Worm (Caenorhabditis elegans) whole organism, L1 larva: ENCODE data around the gene K10H10.9.

Experiments
- C04F5.9 ChIP-seq: sonication (generic microtip); optimal IDR thresholded peaks from 2 replicates; lab custom pipeline; 2016; ENCODE audit warnings: missing genetic modification characterization, missing compliant biosample characterization
- C16A3.4 ChIP-seq: fragments of 150-350 bp; optimal IDR thresholded peaks from 2 replicates; lab custom pipeline; 2014; ENCODE audit warnings: missing biosample characterization, missing genetic modification characterization
- F16B12.6 ChIP-seq: fragments of 150-350 bp; optimal IDR thresholded peaks from 2 replicates; lab custom pipeline; 2014; ENCODE audit warnings: missing biosample characterization, missing genetic modification characterization
- Y116A8C.19 ChIP-seq: sonication (generic microtip); optimal IDR thresholded peaks from 2 replicates; lab custom pipeline; 2016; ENCODE audit warnings: missing compliant biosample characterization, missing genetic modification characterization, borderline replicate concordance
- aha-1 ChIP-seq: fragments of 150-350 bp; optimal IDR thresholded peaks from 2 replicates; lab custom pipeline; 2014; ENCODE audit warnings: missing biosample characterization, missing genetic modification characterization
- aly-2 ChIP-seq: fragments of 150-350 bp; optimal IDR thresholded peaks from 2 replicates; lab custom pipeline; 2014; ENCODE audit warnings: missing biosample characterization, missing genetic modification characterization
- ceh-63 ChIP-seq: fragments of 200-800 bp; sonication (Bioruptor generic); optimal IDR thresholded peaks from 2 replicates; lab custom pipeline; 2018; ENCODE audit warnings: mild to moderate bottlenecking, missing genetic modification characterization, missing compliant biosample characterization
- ceh-8 ChIP-seq: fragments of 200-800 bp; sonication (Bioruptor generic); optimal IDR thresholded peaks from 2 replicates; lab custom pipeline; 2018; ENCODE audit warnings: mild to moderate bottlenecking, missing genetic modification characterization, moderate library complexity, missing compliant biosample characterization
- ceh-88 ChIP-seq: fragments of 200-800 bp; sonication (Bioruptor generic); IDR thresholded peaks from 2 replicates; pipeline ENCODE4 v1.3.6; 2022; ENCODE audit warnings: missing genetic modification characterization, missing compliant biosample characterization
- ces-1 ChIP-seq: fragments of 150-350 bp; optimal IDR thresholded peaks from 2 replicates; lab custom pipeline; 2014; ENCODE audit warnings: missing biosample characterization, missing genetic modification reagents, missing genetic modification characterization
- dpl-1 ChIP-seq, 3 experiments: fragments of 150-350 bp in 2 of 3; sonication (generic microtip) in 1 of 3; optimal IDR thresholded peaks; 2 replicates each; lab custom pipeline; 2014 to 2017; ENCODE audit warnings: missing biosample characterization in 3 of 3, missing genetic modification characterization in 3 of 3, missing genetic modification reagents in 3 of 3
- dsc-1 ChIP-seq: sonication (generic microtip); optimal IDR thresholded peaks from 2 replicates; lab custom pipeline; 2016; ENCODE audit warnings: mild to moderate bottlenecking, missing genetic modification characterization, missing compliant biosample characterization
- efl-1 ChIP-seq, 4 experiments: fragments of 150-350 bp; optimal IDR thresholded peaks in 3 of 4; peaks in 1 of 4; 1 replicate in 1 of 4; 2 replicates in 3 of 4; lab custom pipeline; 2014; ENCODE audit warnings: missing biosample characterization in 2 of 4, missing genetic modification characterization in 2 of 4, missing genetic modification reagents in 2 of 4
- elt-2 ChIP-seq: sonication (generic microtip); optimal IDR thresholded peaks from 2 replicates; lab custom pipeline; 2016; ENCODE audit warnings: missing genetic modification characterization, mild to moderate bottlenecking, inconsistent platforms, missing compliant biosample characterization, missing genetic modification reagents
- ets-5 ChIP-seq: fragments of 200-800 bp; sonication (Bioruptor generic); IDR thresholded peaks from 2 replicates; pipeline ENCODE4 v1.3.6; 2022; ENCODE audit warnings: missing genetic modification characterization, missing compliant biosample characterization
- fkh-4 ChIP-seq: sonication (generic microtip); optimal IDR thresholded peaks from 2 replicates; lab custom pipeline; 2016; ENCODE audit warnings: missing compliant biosample characterization, missing genetic modification characterization, borderline replicate concordance
- fkh-8 ChIP-seq: sonication (generic microtip); optimal IDR thresholded peaks from 2 replicates; lab custom pipeline; 2016; ENCODE audit warnings: mild to moderate bottlenecking, missing genetic modification characterization, missing compliant biosample characterization
- hlh-4 ChIP-seq: sonication (generic microtip); optimal IDR thresholded peaks from 2 replicates; lab custom pipeline; 2016; ENCODE audit warnings: mild to moderate bottlenecking, missing genetic modification characterization, missing compliant biosample characterization
- hpl-2 ChIP-seq: fragments of 150-350 bp; optimal IDR thresholded peaks from 2 replicates; lab custom pipeline; 2014; ENCODE audit warnings: missing biosample characterization, missing genetic modification reagents, missing genetic modification characterization
- irx-1 ChIP-seq: sonication (generic microtip); optimal IDR thresholded peaks from 2 replicates; lab custom pipeline; 2016; ENCODE audit warnings: missing genetic modification characterization, missing compliant biosample characterization
- isw-1 ChIP-seq: fragments of 200-800 bp; sonication (Bioruptor generic); IDR thresholded peaks from 2 replicates; pipeline ENCODE4 v1.3.6; 2022; ENCODE audit warnings: missing genetic modification characterization, missing compliant biosample characterization
- jun-1 ChIP-seq: fragments of 150-350 bp; optimal IDR thresholded peaks from 2 replicates; lab custom pipeline; 2014; ENCODE audit warnings: missing biosample characterization, missing genetic modification reagents, missing genetic modification characterization
- lin-13 ChIP-seq: fragments of 150-350 bp; optimal IDR thresholded peaks from 2 replicates; lab custom pipeline; 2014; ENCODE audit warnings: missing biosample characterization, missing genetic modification reagents, missing genetic modification characterization
- lin-15B ChIP-seq: fragments of 150-350 bp; sonication (generic microtip); optimal IDR thresholded peaks from 3 replicates; lab custom pipeline; 2014; ENCODE audit warnings: missing biosample characterization, missing genetic modification characterization
- lin-35 ChIP-seq, 2 experiments: fragments of 150-350 bp; optimal IDR thresholded peaks; 2 replicates each; lab custom pipeline; 2014; ENCODE audit warnings: missing biosample characterization in 2 of 2, missing genetic modification characterization in 2 of 2, missing genetic modification reagents in 2 of 2
- lin-39 ChIP-seq: fragments of 150-350 bp; optimal IDR thresholded peaks from 2 replicates; lab custom pipeline; 2014; ENCODE audit warnings: missing biosample characterization, missing genetic modification reagents, missing genetic modification characterization
- lir-3 ChIP-seq: sonication (generic microtip); optimal IDR thresholded peaks from 2 replicates; lab custom pipeline; 2016; ENCODE audit warnings: mild to moderate bottlenecking, missing genetic modification characterization, moderate library complexity, missing compliant biosample characterization; ENCODE audit not compliant: poor library complexity
- lsy-2 ChIP-seq, 2 experiments: fragments of 150-350 bp; optimal IDR thresholded peaks; 2 replicates each; lab custom pipeline; 2014; ENCODE audit warnings: missing biosample characterization in 2 of 2, missing genetic modification characterization in 2 of 2
- mab-9 ChIP-seq: fragments of 200-800 bp; sonication (Bioruptor generic); IDR thresholded peaks from 2 replicates; pipeline ENCODE4 v1.3.6; 2022; ENCODE audit warnings: missing genetic modification reagents, missing genetic modification characterization, missing compliant biosample characterization
- mdl-1 ChIP-seq, 2 experiments: fragments of 150-350 bp; optimal IDR thresholded peaks; 2 replicates each; lab custom pipeline; 2014 to 2017; ENCODE audit warnings: missing biosample characterization in 2 of 2, missing genetic modification characterization in 2 of 2, inconsistent platforms in 1 of 2
- mep-1 ChIP-seq: fragments of 150-350 bp; optimal IDR thresholded peaks from 2 replicates; lab custom pipeline; 2014; ENCODE audit warnings: missing biosample characterization, missing genetic modification characterization
- nhr-19 ChIP-seq: fragments of 200-800 bp; sonication (Bioruptor generic); conservative IDR thresholded peaks from 2 replicates; pipeline ENCODE4 v1.3.6; 2022; ENCODE audit warnings: missing genetic modification characterization, missing compliant biosample characterization
- nhr-237 ChIP-seq: fragments of 150-350 bp; optimal IDR thresholded peaks from 2 replicates; lab custom pipeline; 2014; ENCODE audit warnings: missing biosample characterization, missing genetic modification characterization
- nhr-47 ChIP-seq: sonication (generic microtip); optimal IDR thresholded peaks from 2 replicates; lab custom pipeline; 2016; ENCODE audit warnings: mild to moderate bottlenecking, missing genetic modification characterization, moderate library complexity, missing compliant biosample characterization
- nhr-71 ChIP-seq: sonication (generic microtip); optimal IDR thresholded peaks from 2 replicates; lab custom pipeline; 2016; ENCODE audit warnings: mild to moderate bottlenecking, missing genetic modification characterization, moderate library complexity, missing compliant biosample characterization
- nhr-77 ChIP-seq: fragments of 150-350 bp; optimal IDR thresholded peaks from 2 replicates; lab custom pipeline; 2014; ENCODE audit warnings: missing biosample characterization, missing genetic modification characterization
- nhr-85 ChIP-seq: sonication (generic microtip); peaks from one replicate; lab custom pipeline; 2016; ENCODE audit warnings: missing genetic modification characterization, inconsistent platforms, missing compliant biosample characterization
- rnt-1 ChIP-seq: sonication (generic microtip); optimal IDR thresholded peaks from 2 replicates; lab custom pipeline; 2016; ENCODE audit warnings: mild to moderate bottlenecking, missing genetic modification characterization, moderate library complexity, missing compliant biosample characterization
- skn-1 ChIP-seq: fragments of 150-350 bp; optimal IDR thresholded peaks from 2 replicates; lab custom pipeline; 2014; ENCODE audit warnings: missing biosample characterization, missing genetic modification characterization
- snpc-4 ChIP-seq: fragments of 150-350 bp; optimal IDR thresholded peaks from 2 replicates; lab custom pipeline; 2014; ENCODE audit warnings: missing biosample characterization, missing genetic modification characterization
- tbx-2 ChIP-seq: sonication (generic microtip); optimal IDR thresholded peaks from 2 replicates; lab custom pipeline; 2016; ENCODE audit warnings: missing genetic modification characterization, missing compliant biosample characterization
- unc-130 ChIP-seq: fragments of 150-350 bp; optimal IDR thresholded peaks from 2 replicates; lab custom pipeline; 2017; ENCODE audit warnings: missing biosample characterization, missing genetic modification characterization, inconsistent platforms
- vab-15 ChIP-seq: sonication (generic microtip); optimal IDR thresholded peaks from 2 replicates; lab custom pipeline; 2017; ENCODE audit warnings: missing genotype, mild to moderate bottlenecking, missing genetic modification characterization, missing compliant biosample characterization
- ztf-11 ChIP-seq, 2 experiments: sonication (generic microtip); optimal IDR thresholded peaks; 2 replicates each; lab custom pipeline; 2016 to 2017; ENCODE audit warnings: missing genetic modification characterization in 2 of 2, missing biosample characterization in 1 of 2, missing compliant biosample characterization in 1 of 2

Gene K10H10.9

DNA sequence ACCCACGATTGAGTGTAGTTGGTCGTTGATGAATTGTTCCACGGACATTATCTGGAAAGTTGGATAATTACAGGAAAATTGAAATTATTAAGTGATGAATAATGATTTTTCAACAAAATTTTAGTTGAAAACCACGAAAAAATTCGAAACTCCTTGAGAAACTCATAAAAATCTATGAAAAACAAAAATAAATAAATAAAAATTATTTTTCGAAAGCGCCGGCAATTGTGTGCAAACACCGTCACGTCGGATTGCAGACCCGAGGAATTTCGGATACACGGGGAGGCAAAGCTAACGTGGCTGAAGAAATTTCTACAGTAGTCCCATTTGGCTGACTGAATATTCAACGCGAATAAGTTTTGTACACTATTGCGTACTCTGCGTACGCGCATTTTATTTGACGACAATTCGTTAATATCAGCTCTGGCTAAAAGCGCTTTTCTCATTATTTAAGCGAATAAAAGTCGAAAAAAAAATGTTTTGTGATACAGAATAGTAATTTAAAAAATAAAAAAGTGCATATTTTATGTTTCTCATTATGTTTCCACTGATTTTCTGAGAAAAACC is 46.7 kb upstream of the K10H10.9 start, which contains the start of gene mog-4 (continued):
- TF ChIP-seq vab-15 (peak; percentile 91), lin-35 (GFP tag; optimal IDR thresholded peaks at IDR 0.05; lab: Kevin White, UChicago) (peak; percentile 69 to 86), jun-1 (tag; lab: Kevin White, UChicago) (peak; percentile 74), unc-130 (tag; lab: Kevin White, UChicago) (peak; percentile 81), nhr-71 (tag; lab: Kevin White, UChicago) (peak; percentile 99), hpl-2 (GFP tag; lab: Kevin White, UChicago) (peak; percentile 19), elt-2 (peak; percentile 86), ceh-63 (GFP tag; lab: Kevin White, UChicago) (peak; percentile 93), nhr-85 (tag; lab: Kevin White, UChicago) (peak; percentile 98), lsy-2 (tag; optimal IDR thresholded peaks at IDR 0.05; lab: Kevin White, UChicago) (peak; percentile 98), mep-1 (tag; lab: Kevin White, UChicago) (peak; percentile 88), nhr-19 (GFP tag; lab: Robert Waterston, UW) (peak; percentile 100), skn-1 (tag; lab: Kevin White, UChicago) (peak; percentile 33), dpl-1 (GFP tag; optimal IDR thresholded peaks at IDR 0.05; lab: Kevin White, UChicago) (peak; percentile 74 to 83 (median 77)), lir-3 (tag; lab: Kevin White, UChicago) (peak; percentile 99), tbx-2 (tag; lab: Kevin White, UChicago) (peak; percentile 97), mab-9 (GFP tag; lab: Robert Waterston, UW) (peak; percentile 100), nhr-237 (tag; lab: Kevin White, UChicago) (peak; percentile 46), lin-13 (GFP tag; lab: Kevin White, UChicago) (peak; percentile 71), fkh-8 (tag; lab: Kevin White, UChicago) (peak; percentile 98), ceh-88 (GFP tag; lab: Robert Waterston, UW) (peak; percentile 100), hlh-4 (tag; lab: Kevin White, UChicago) (peak; percentile 67), nhr-47 (tag; lab: Kevin White, UChicago) (peak; percentile 99), mdl-1 (tag; optimal IDR thresholded peaks at IDR 0.05; lab: Kevin White, UChicago) (peak in 1 of 2 experiments; percentile 81), aly-2 (tag; lab: Kevin White, UChicago) (peak; percentile 45), isw-1 (peak; percentile 100), F16B12.6 (tag; lab: Kevin White, UChicago) (peak; percentile 93), ceh-8 (GFP tag; lab: Kevin White, UChicago) (peak; percentile 95), irx-1 (tag; lab: Kevin White, UChicago) (peak; percentile 95), snpc-4 (tag; lab: Kevin White, UChicago) (peak; percentile 77), nhr-77 (tag; lab: Kevin White, UChicago) (peak; percentile 95), rnt-1 (tag; lab: Kevin White, UChicago) (peak; percentile 96), efl-1 (optimal IDR thresholded peaks at IDR 0.05; lab: Kevin White, UChicago) (peak; percentile 85 to 86), efl-1 (GFP tag; optimal IDR thresholded peaks at IDR 0.05 in 1 of 2; lab: Kevin White, UChicago) (peak; percentile 77 to 98), lin-39 (tag; lab: Kevin White, UChicago) (peak; percentile 38), dsc-1 (tag; lab: Kevin White, UChicago) (peak; percentile 98), C16A3.4 (tag; lab: Kevin White, UChicago) (peak; percentile 82), ces-1 (GFP tag; lab: Kevin White, UChicago) (peak; percentile 34), fkh-4 (peak; percentile 89), lin-15B (tag; lab: Kevin White, UChicago) (peak; percentile 73), ztf-11 (tag; optimal IDR thresholded peaks at IDR 0.05; lab: Kevin White, UChicago) (peak in 1 of 2 experiments; percentile 96), ets-5 (GFP tag; lab: Robert Waterston, UW) (peak; percentile 92; the same call in 1 of the 2 replicates), Y116A8C.19 (peak; percentile 59), aha-1 (tag; lab: Kevin White, UChicago) (peak; percentile 6), C04F5.9 (tag; lab: Kevin White, UChicago) (peak; percentile 97)
